Worm (Caenorhabditis elegans) whole organism, early embryonic: ENCODE measurements around the gene srz-44.

Source experiments
- B0310.2 ChIP-seq: sonication (generic microtip); optimal IDR thresholded peaks from 2 replicates; lab custom pipeline; 2016; ENCODE audit warnings: mild to moderate bottlenecking, missing genetic modification characterization, missing compliant biosample characterization
- aly-1 ChIP-seq: sonication (generic microtip); optimal IDR thresholded peaks from 2 replicates; lab custom pipeline; 2016; ENCODE audit warnings: missing genetic modification characterization, missing compliant biosample characterization
- ama-1 ChIP-seq: fragments of 150-350 bp; optimal IDR thresholded peaks from 2 replicates; lab custom pipeline; 2014
- ceh-36 ChIP-seq: sonication (generic microtip); optimal IDR thresholded peaks from 2 replicates; lab custom pipeline; 2016; ENCODE audit warnings: missing genetic modification characterization, inconsistent platforms, missing compliant biosample characterization
- ets-7 ChIP-seq: sonication (generic microtip); optimal IDR thresholded peaks from 2 replicates; lab custom pipeline; 2016; ENCODE audit warnings: missing genotype, missing genetic modification characterization, missing compliant biosample characterization
- flt-1 ChIP-seq: fragments of 200-800 bp; sonication (Bioruptor generic); IDR thresholded peaks from 2 replicates; pipeline ENCODE4 v1.3.6; 2022; ENCODE audit warnings: missing genetic modification characterization, missing compliant biosample characterization
- hmbx-1 ChIP-seq: sonication (generic microtip); optimal IDR thresholded peaks from 2 replicates; lab custom pipeline; 2016; ENCODE audit warnings: mild to moderate bottlenecking, missing genetic modification characterization, missing compliant biosample characterization
- hmg-4 ChIP-seq: fragments of 200-800 bp; sonication (Bioruptor generic); optimal IDR thresholded peaks from 2 replicates; lab custom pipeline; 2018; ENCODE audit warnings: mild to moderate bottlenecking, missing genetic modification characterization, missing compliant biosample characterization
- hnd-1 ChIP-seq: sonication (generic microtip); optimal IDR thresholded peaks from 2 replicates; lab custom pipeline; 2016; ENCODE audit warnings: missing genetic modification characterization, missing compliant biosample characterization
- scrt-1 ChIP-seq: fragments of 200-800 bp; sonication (Bioruptor generic); IDR thresholded peaks from 2 replicates; pipeline ENCODE4 v1.3.6; 2022; ENCODE audit warnings: missing genetic modification characterization, missing compliant biosample characterization
- sea-1 ChIP-seq: fragments of 200-800 bp; sonication (Bioruptor generic); conservative IDR thresholded peaks from 2 replicates; pipeline ENCODE4 v1.3.6; 2022; ENCODE audit warnings: missing genetic modification characterization, missing compliant biosample characterization
- tbx-11 ChIP-seq: fragments of 200-800 bp; sonication (Bioruptor generic); IDR thresholded peaks from 2 replicates; pipeline ENCODE4 v1.3.6; 2022; ENCODE audit warnings: missing genetic modification characterization, missing compliant biosample characterization
- tbx-37 ChIP-seq: fragments of 200-800 bp; sonication (Bioruptor generic); conservative IDR thresholded peaks from 2 replicates; pipeline ENCODE4 v1.3.6; 2022; ENCODE audit warnings: missing genetic modification reagents, missing genetic modification characterization, missing compliant biosample characterization
- tra-4 ChIP-seq: sonication (generic microtip); optimal IDR thresholded peaks from 2 replicates; lab custom pipeline; 2017; ENCODE audit warnings: missing genetic modification characterization, missing compliant biosample characterization

DNA sequence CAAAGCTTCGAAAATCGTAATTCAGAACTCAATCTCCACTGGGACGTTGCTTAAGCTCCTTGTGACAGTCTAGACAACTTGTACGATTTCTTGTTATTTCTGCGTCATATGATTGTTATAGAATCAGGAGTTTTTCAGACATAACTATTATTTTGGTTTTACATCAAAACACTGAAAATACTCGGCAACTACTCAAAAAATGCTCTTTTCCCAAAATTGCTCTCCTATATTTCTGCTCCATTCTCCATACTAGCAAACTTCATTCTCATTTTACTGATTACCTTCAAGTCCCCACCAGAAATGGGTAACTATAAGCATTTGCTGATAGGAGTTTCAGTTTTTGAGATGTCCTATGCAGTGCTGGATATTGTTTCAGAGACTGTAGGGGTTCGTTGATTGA lies 17.2 kb downstream of the srz-44 start, which contains the start of gene C55A1.1:
- TF ChIP-seq ama-1 (lab: Kevin White, UChicago) (no peak), sea-1 (GFP tag; lab: Robert Waterston, UW) (no peak), B0310.2 (tag; lab: Kevin White, UChicago) (no peak), hmbx-1 (tag; lab: Kevin White, UChicago) (no peak), tra-4 (tag; lab: Kevin White, UChicago) (no peak), ceh-36 (tag; lab: Kevin White, UChicago) (no peak), tbx-37 (GFP tag; lab: Robert Waterston, UW) (no peak), ets-7 (no peak), hnd-1 (tag; lab: Kevin White, UChicago) (no peak), aly-1 (no peak), hmg-4 (GFP tag; lab: Kevin White, UChicago) (no peak), flt-1 (GFP tag; lab: Robert Waterston, UW) (no peak), scrt-1 (GFP tag; lab: Robert Waterston, UW) (no peak), tbx-11 (no peak)
